Fruit fly (Drosophila melanogaster): Measurements from ENCODE around the gene ear.

- no peak for TF ChIP-seq CG12605 (GFP tag; IDR thresholded peaks at IDR 0.05)
- no peak for TF ChIP-seq D1 (tag; optimal IDR thresholded peaks at IDR 0.05)
- no peak for TF ChIP-seq CG15710 (tag; optimal IDR thresholded peaks at IDR 0.05)
- no peak for TF ChIP-seq CG14655 (GFP tag; optimal IDR thresholded peaks at IDR 0.05)
- no peak for TF ChIP-seq rn (GFP tag; IDR thresholded peaks at IDR 0.05)
- no peak for TF ChIP-seq Pif1A (GFP tag; optimal IDR thresholded peaks at IDR 0.05)
- TF ChIP-seq EcR (GFP tag; optimal IDR thresholded peaks at IDR 0.05), result no peak
- no peak for TF ChIP-seq CG34367 (tag; optimal IDR thresholded peaks at IDR 0.05)
- no peak for TF ChIP-seq CG32121 (GFP tag; IDR thresholded peaks at IDR 0.05)
- no peak for TF ChIP-seq Snoo (tag; optimal IDR thresholded peaks at IDR 0.05)
- no peak for TF ChIP-seq CG8301 (tag; optimal IDR thresholded peaks at IDR 0.05)
- no peak for TF ChIP-seq CG13204 (GFP tag; optimal IDR thresholded peaks at IDR 0.05)
Measured at dm6 chr3R:15328083-15328779, 7.7 kb downstream of the ear start, which contains the start of the genes CG6236 and ea.

All from whole organism, pupa.